Fruit fly (Drosophila melanogaster) whole organism, embryonic: Measurements from ENCODE around the gene Ugt316A1.

Experiments used
- CG10267 ChIP-seq: fragments of 200-800 bp; sonication (Bioruptor generic); optimal IDR thresholded peaks from 2 replicates; lab custom pipeline; 2018; ENCODE audit warnings: missing biosample characterization, mild to moderate bottlenecking, missing genetic modification characterization, moderate library complexity
- CG10321 ChIP-seq: fragments of 200-800 bp; sonication (Bioruptor generic); IDR thresholded peaks from 2 replicates; pipeline ENCODE4 v1.3.6; 2022; ENCODE audit warnings: missing biosample characterization, missing genetic modification characterization
- CG10654 ChIP-seq: fragments of 200-800 bp; sonication (Bioruptor generic); optimal IDR thresholded peaks from 2 replicates; lab custom pipeline; 2016; ENCODE audit warnings: missing biosample characterization, missing genetic modification characterization
- CG12071 ChIP-seq: fragments of 200-800 bp; sonication (Bioruptor generic); optimal IDR thresholded peaks from 3 replicates; lab custom pipeline; 2018; ENCODE audit warnings: missing biosample characterization, mild to moderate bottlenecking, missing genetic modification characterization
- CG12236 ChIP-seq: fragments of 200-800 bp; sonication (Bioruptor generic); optimal IDR thresholded peaks from 2 replicates; lab custom pipeline; 2016; ENCODE audit warnings: missing biosample characterization, missing genetic modification characterization
- CG12299 ChIP-seq: fragments of 200-800 bp; sonication (Bioruptor generic); optimal IDR thresholded peaks from 2 replicates; lab custom pipeline; 2018; ENCODE audit warnings: missing biosample characterization, mild to moderate bottlenecking, missing genetic modification characterization
- CG12744 ChIP-seq: fragments of 200-800 bp; sonication (Bioruptor generic); optimal IDR thresholded peaks from 2 replicates; lab custom pipeline; 2016; ENCODE audit warnings: missing biosample characterization, missing genetic modification characterization
- CG13123 ChIP-seq: fragments of 200-800 bp; sonication (Bioruptor generic); optimal IDR thresholded peaks from 2 replicates; lab custom pipeline; 2016; ENCODE audit warnings: missing biosample characterization, missing genetic modification characterization
- CG14050 ChIP-seq: fragments of 200-800 bp; sonication (Bioruptor generic); IDR thresholded peaks from 3 replicates; pipeline ENCODE4 v1.3.6; 2022; ENCODE audit warnings: missing biosample characterization, missing genetic modification characterization
- CG14965 ChIP-seq: fragments of 200-800 bp; sonication (Bioruptor generic); optimal IDR thresholded peaks from 2 replicates; lab custom pipeline; 2016; ENCODE audit warnings: missing biosample characterization, missing genetic modification characterization, borderline replicate concordance
- CG15011 ChIP-seq: fragments of 200-800 bp; sonication (Bioruptor generic); optimal IDR thresholded peaks from 3 replicates; lab custom pipeline; 2018; ENCODE audit warnings: missing biosample characterization, mild to moderate bottlenecking, missing genetic modification characterization
- CG1832 ChIP-seq: fragments of 200-800 bp; sonication (Bioruptor generic); optimal IDR thresholded peaks from 2 replicates; lab custom pipeline; 2017; ENCODE audit warnings: missing biosample characterization, mild to moderate bottlenecking, missing genetic modification characterization, inconsistent platforms
- CG2678 ChIP-seq: fragments of 200-800 bp; sonication (Bioruptor generic); optimal IDR thresholded peaks from 3 replicates; lab custom pipeline; 2019; ENCODE audit warnings: missing biosample characterization, mild to moderate bottlenecking, missing genetic modification characterization, moderate library complexity
- CG2712 ChIP-seq: fragments of 200-800 bp; optimal IDR thresholded peaks from 3 replicates; lab custom pipeline; 2019; ENCODE audit warnings: missing biosample characterization, mild to moderate bottlenecking, missing genetic modification characterization, moderate library complexity
- CG34376 ChIP-seq: fragments of 200-800 bp; sonication (Bioruptor generic); optimal IDR thresholded peaks from 2 replicates; lab custom pipeline; 2018; ENCODE audit warnings: missing biosample characterization, mild to moderate bottlenecking, missing genetic modification characterization
- CG42726 ChIP-seq: fragments of 200-800 bp; sonication (Bioruptor generic); IDR thresholded peaks from 2 replicates; pipeline ENCODE4 v1.3.6; 2022; ENCODE audit warnings: missing biosample characterization, missing genetic modification characterization; ENCODE audit not compliant: partially characterized antibody
- CG4424 ChIP-seq: fragments of 200-800 bp; sonication (Bioruptor generic); optimal IDR thresholded peaks from 3 replicates; lab custom pipeline; 2016; ENCODE audit warnings: missing biosample characterization, missing genetic modification characterization
- CG4617 ChIP-seq: fragments of 200-800 bp; sonication (Bioruptor generic); optimal IDR thresholded peaks from 3 replicates; lab custom pipeline; 2016; ENCODE audit warnings: missing biosample characterization, missing genetic modification characterization, borderline replicate concordance
- CG5180 ChIP-seq: fragments of 200-800 bp; sonication (Bioruptor generic); optimal IDR thresholded peaks from 3 replicates; lab custom pipeline; 2017; ENCODE audit warnings: missing biosample characterization, missing genetic modification characterization, mild to moderate bottlenecking, moderate library complexity, missing genetic modification reagents
- CG6175 ChIP-seq: fragments of 200-800 bp; sonication (Bioruptor generic); IDR thresholded peaks from 3 replicates; pipeline ENCODE4 v1.3.6; 2022; ENCODE audit warnings: missing biosample characterization, missing genetic modification characterization
- CG7839 ChIP-seq: fragments of 200-800 bp; sonication (Bioruptor generic); optimal IDR thresholded peaks from 3 replicates; lab custom pipeline; 2018; ENCODE audit warnings: missing biosample characterization, mild to moderate bottlenecking, missing genetic modification characterization, moderate library complexity
- CG7928 ChIP-seq: fragments of 200-800 bp; sonication (Bioruptor generic); optimal IDR thresholded peaks from 2 replicates; lab custom pipeline; 2017; ENCODE audit warnings: missing biosample characterization, mild to moderate bottlenecking, missing genetic modification characterization
- Eip74EF ChIP-seq, 2 experiments: fragments of 200-800 bp in 1 of 2; fragments of >200 bp in 1 of 2; sonication (Bioruptor generic) in 1 of 2; optimal IDR thresholded peaks; 2 replicates each; lab custom pipeline; 2017 to 2019; ENCODE audit warnings: missing biosample characterization in 2 of 2, missing genetic modification characterization in 2 of 2, mild to moderate bottlenecking in 1 of 2, moderate library complexity in 1 of 2
- Elba2 ChIP-seq: fragments of 200-800 bp; sonication (Bioruptor generic); optimal IDR thresholded peaks from 3 replicates; lab custom pipeline; 2016; ENCODE audit warnings: missing biosample characterization, missing genetic modification characterization
- HLH54F ChIP-seq: fragments of 200-800 bp; sonication (Bioruptor generic); optimal IDR thresholded peaks from 3 replicates; lab custom pipeline; 2016; ENCODE audit warnings: missing biosample characterization, missing genetic modification characterization
- HLHmδ ChIP-seq: fragments of 200-800 bp; sonication (Bioruptor generic); optimal IDR thresholded peaks from 2 replicates; lab custom pipeline; 2018; ENCODE audit warnings: missing biosample characterization, mild to moderate bottlenecking, missing genetic modification characterization, moderate library complexity
- HmgD ChIP-seq: fragments of 200-800 bp; sonication (Bioruptor generic); optimal IDR thresholded peaks from 3 replicates; lab custom pipeline; 2016; ENCODE audit warnings: missing biosample characterization, missing genetic modification characterization
- Hr3 ChIP-seq: fragments of 200-800 bp; sonication (Bioruptor generic); optimal IDR thresholded peaks from 3 replicates; lab custom pipeline; 2016; ENCODE audit warnings: missing biosample characterization, missing genetic modification characterization
- MBD-R2 ChIP-seq: fragments of 200-800 bp; sonication (Bioruptor generic); IDR thresholded peaks from 2 replicates; pipeline ENCODE4 v1.3.6; 2022; ENCODE audit warnings: missing biosample characterization, missing genetic modification characterization
- Med ChIP-seq: fragments of 200-800 bp; sonication (Bioruptor generic); peaks from one replicate; lab custom pipeline; 2016; ENCODE audit warnings: missing biosample characterization, missing genetic modification characterization, mild to moderate bottlenecking, inconsistent platforms, moderate library complexity
- NfI ChIP-seq: fragments of 200-800 bp; sonication (Bioruptor generic); optimal IDR thresholded peaks from 3 replicates; lab custom pipeline; 2018; ENCODE audit warnings: missing biosample characterization, mild to moderate bottlenecking, missing genetic modification characterization, moderate library complexity
- Oli ChIP-seq: fragments of 200-800 bp; sonication (Bioruptor generic); optimal IDR thresholded peaks from 2 replicates; lab custom pipeline; 2018; ENCODE audit warnings: missing biosample characterization, mild to moderate bottlenecking, missing genetic modification characterization, moderate library complexity
- Spps ChIP-seq: fragments of 200-800 bp; sonication (Bioruptor generic); optimal IDR thresholded peaks from 2 replicates; lab custom pipeline; 2018; ENCODE audit warnings: missing biosample characterization, mild to moderate bottlenecking, missing genetic modification characterization
- Tbp ChIP-seq: fragments of >200 bp; optimal IDR thresholded peaks from 2 replicates; lab custom pipeline; 2018; ENCODE audit warnings: missing biosample characterization, missing genetic modification characterization
- Vsx1 ChIP-seq: fragments of 200-800 bp; sonication (Bioruptor generic); optimal IDR thresholded peaks from 2 replicates; lab custom pipeline; 2017; ENCODE audit warnings: missing biosample characterization, mild to moderate bottlenecking, missing genetic modification characterization, missing genetic modification reagents
- YL-1 ChIP-seq: fragments of 200-800 bp; sonication (Bioruptor generic); optimal IDR thresholded peaks from 3 replicates; lab custom pipeline; 2017; ENCODE audit warnings: missing biosample characterization, mild to moderate bottlenecking, missing genetic modification characterization
- bsh ChIP-seq, 2 experiments: fragments of 200-800 bp; sonication (Bioruptor generic); optimal IDR thresholded peaks; 2 replicates each; lab custom pipeline; 2017 to 2018; ENCODE audit warnings: mild to moderate bottlenecking in 2 of 2, missing biosample characterization in 2 of 2, missing genetic modification characterization in 2 of 2, moderate library complexity in 1 of 2
- dati ChIP-seq: fragments of 200-800 bp; sonication (Bioruptor generic); IDR thresholded peaks from 2 replicates; pipeline ENCODE4 v1.3.6; 2022; ENCODE audit warnings: missing biosample characterization, missing genetic modification characterization
- ewg ChIP-seq: fragments of 200-800 bp; sonication (Bioruptor generic); optimal IDR thresholded peaks from 3 replicates; lab custom pipeline; 2017; ENCODE audit warnings: mild to moderate bottlenecking, missing biosample characterization, missing genetic modification reagents, missing genetic modification characterization
- fd3F ChIP-seq: fragments of 200-800 bp; sonication (Bioruptor generic); optimal IDR thresholded peaks from 2 replicates; lab custom pipeline; 2018; ENCODE audit warnings: missing biosample characterization, mild to moderate bottlenecking, missing genetic modification characterization, moderate library complexity
- gcm2 ChIP-seq: fragments of 200-800 bp; sonication (Bioruptor generic); optimal IDR thresholded peaks from 2 replicates; lab custom pipeline; 2016; ENCODE audit warnings: missing biosample characterization, missing genetic modification characterization
- mirr ChIP-seq: fragments of 200-800 bp; sonication (Bioruptor generic); optimal IDR thresholded peaks from 3 replicates; lab custom pipeline; 2018; ENCODE audit warnings: missing biosample characterization, mild to moderate bottlenecking, missing genetic modification characterization
- nau ChIP-seq: fragments of 200-800 bp; sonication (Bioruptor generic); optimal IDR thresholded peaks from 3 replicates; lab custom pipeline; 2017; ENCODE audit warnings: missing biosample characterization, mild to moderate bottlenecking, missing genetic modification characterization, missing genetic modification reagents
- pb ChIP-seq: fragments of 200-800 bp; sonication (Bioruptor generic); optimal IDR thresholded peaks from 3 replicates; lab custom pipeline; 2016; ENCODE audit warnings: missing biosample characterization, missing genetic modification characterization
- peb ChIP-seq: fragments of 200-800 bp; sonication (Bioruptor generic); IDR thresholded peaks from 2 replicates; pipeline ENCODE4 v1.3.6; 2022; ENCODE audit warnings: missing biosample characterization, missing genetic modification characterization
- slbo ChIP-seq: fragments of 200-800 bp; sonication (Bioruptor generic); IDR thresholded peaks from 2 replicates; pipeline ENCODE4 v1.3.6; 2022; ENCODE audit warnings: missing biosample characterization, missing genetic modification characterization
- slou ChIP-seq: fragments of 200-800 bp; sonication (Bioruptor generic); optimal IDR thresholded peaks from 3 replicates; lab custom pipeline; 2016; ENCODE audit warnings: missing biosample characterization, missing genetic modification characterization
- tna ChIP-seq: fragments of 200-800 bp; sonication (Bioruptor generic); IDR thresholded peaks from 2 replicates; pipeline ENCODE4 v1.3.6; 2022; ENCODE audit warnings: missing biosample characterization, missing genetic modification characterization; ENCODE audit not compliant: partially characterized antibody
- unc-4 ChIP-seq: fragments of 200-800 bp; sonication (Bioruptor generic); IDR thresholded peaks from 2 replicates; pipeline ENCODE4 v1.3.6; 2022; ENCODE audit warnings: missing biosample characterization, missing genetic modification characterization; ENCODE audit not compliant: partially characterized antibody

Ugt316A1 gene

DNA sequence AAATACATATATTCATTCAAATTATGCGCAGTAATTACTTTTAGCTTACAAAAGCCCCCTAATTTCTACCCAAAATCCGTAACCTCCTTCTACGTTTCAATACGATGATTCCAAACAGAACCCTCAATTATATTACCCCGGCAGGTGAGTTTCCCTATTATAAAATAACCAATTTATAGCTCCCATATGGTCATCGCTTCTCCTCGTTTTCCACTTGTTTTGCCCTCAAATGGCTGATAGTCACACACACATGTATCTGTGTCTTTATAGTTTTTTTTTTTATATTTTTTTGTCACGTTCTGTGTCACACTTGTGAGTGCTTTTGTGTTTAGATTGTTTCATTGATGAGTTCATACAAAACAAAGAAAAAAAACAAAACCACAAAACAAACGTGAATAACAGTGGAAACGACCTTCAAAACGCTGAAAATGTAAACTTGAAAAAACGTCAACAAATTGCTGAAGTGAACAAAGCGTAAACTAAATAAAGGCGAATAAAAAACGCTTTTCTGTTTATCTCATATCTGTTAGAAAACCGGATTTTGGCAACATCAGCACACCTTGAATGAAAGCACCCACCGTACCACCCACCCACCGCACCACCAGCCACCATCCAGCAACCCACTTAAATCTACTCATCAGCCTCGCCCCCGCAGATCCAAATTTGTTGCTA lies 8.7 kb upstream of the Ugt316A1 start (continued):
- TF ChIP-seq CG42726 (GFP tag; lab: Robert Waterston, UW) (no peak), CG15011 (GFP tag; lab: Kevin White, UChicago) (no peak), unc-4 (GFP tag; lab: Robert Waterston, UW) (no peak), peb (GFP tag; lab: Robert Waterston, UW) (no peak), YL-1 (GFP tag; lab: Kevin White, UChicago) (no peak), ewg (GFP tag; lab: Kevin White, UChicago) (no peak), HLHmδ (GFP tag; lab: Kevin White, UChicago) (no peak), CG4617 (GFP tag; lab: Kevin White, UChicago) (no peak), CG2712 (tag; lab: Kevin White, UChicago) (peak; percentile 11), NfI (GFP tag; lab: Kevin White, UChicago) (no peak), CG5180 (GFP tag; lab: Kevin White, UChicago) (no peak), Elba2 (GFP tag; lab: Kevin White, UChicago) (no peak), Med (GFP tag; lab: Kevin White, UChicago) (peak; percentile 79), CG34376 (peak; percentile 58), tna (GFP tag; lab: Robert Waterston, UW) (no peak), CG7839 (peak; percentile 12), CG2678 (tag; lab: Kevin White, UChicago) (peak; percentile 57), CG12071 (no peak), Vsx1 (GFP tag; lab: Kevin White, UChicago) (no peak), nau (GFP tag; lab: Kevin White, UChicago) (peak; percentile 48), CG1832 (GFP tag; lab: Kevin White, UChicago) (no peak), pb (no peak), CG12236 (GFP tag; lab: Kevin White, UChicago) (no peak), CG14050 (GFP tag; lab: Robert Waterston, UW) (no peak), Spps (tag; lab: Kevin White, UChicago) (no peak), dati (GFP tag; lab: Robert Waterston, UW) (no peak), bsh (GFP tag; optimal IDR thresholded peaks at IDR 0.05; lab: Kevin White, UChicago) (no peak), CG7928 (no peak), CG12299 (tag; lab: Kevin White, UChicago) (no peak), gcm2 (GFP tag; lab: Kevin White, UChicago) (no peak), CG12744 (no peak), Hr3 (GFP tag; lab: Kevin White, UChicago) (no peak), CG10654 (GFP tag; lab: Kevin White, UChicago) (no peak), HLH54F (GFP tag; lab: Kevin White, UChicago) (no peak), Oli (tag; lab: Kevin White, UChicago) (no peak), mirr (GFP tag; lab: Kevin White, UChicago) (peak; percentile 34), CG10321 (GFP tag; lab: Robert Waterston, UW) (no peak), CG13123 (GFP tag; lab: Kevin White, UChicago) (no peak), CG6175 (GFP tag; lab: Robert Waterston, UW) (no peak), Eip74EF (GFP tag; optimal IDR thresholded peaks at IDR 0.05; lab: Kevin White, UChicago) (peak in 1 of 2 experiments; percentile 45), CG4424 (GFP tag; lab: Kevin White, UChicago) (peak; percentile 20), fd3F (no peak), CG14965 (GFP tag; lab: Kevin White, UChicago) (no peak), slbo (GFP tag; lab: Robert Waterston, UW) (peak; percentile 54), CG10267 (tag; lab: Kevin White, UChicago) (no peak), HmgD (GFP tag; lab: Kevin White, UChicago) (no peak), slou (GFP tag; lab: Kevin White, UChicago) (no peak), MBD-R2 (GFP tag; lab: Robert Waterston, UW) (no peak), Tbp (GFP tag; lab: Kevin White, UChicago) (no peak)
